Worm (Caenorhabditis elegans) whole organism, L3 larva: ENCODE results near the gene C04E6.13.

ENCODE experiments used
- ZK546.5 ChIP-seq: sonication (generic microtip); optimal IDR thresholded peaks from 2 replicates; lab custom pipeline; 2017; ENCODE audit warnings: missing biosample characterization, missing genetic modification characterization
- ceh-16 ChIP-seq: sonication (generic microtip); optimal IDR thresholded peaks from 2 replicates; lab custom pipeline; 2017; ENCODE audit warnings: missing biosample characterization, missing genetic modification characterization
- egl-27 ChIP-seq: sonication (generic microtip); optimal IDR thresholded peaks from 4 replicates; lab custom pipeline; 2017; ENCODE audit warnings: missing biosample characterization, missing genetic modification reagents, missing genetic modification characterization
- jun-1 ChIP-seq: fragments of 150-350 bp; optimal IDR thresholded peaks from 2 replicates; lab custom pipeline; 2014; ENCODE audit warnings: missing biosample characterization, missing genetic modification reagents, missing genetic modification characterization
- mdl-1 ChIP-seq: fragments of 150-350 bp; optimal IDR thresholded peaks from 2 replicates; lab custom pipeline; 2014; ENCODE audit warnings: missing biosample characterization, missing genetic modification characterization
- mml-1 ChIP-seq: fragments of 150-350 bp; sonication (generic microtip); optimal IDR thresholded peaks from 3 replicates; lab custom pipeline; 2014; ENCODE audit warnings: missing biosample characterization, missing genetic modification characterization
- nhr-25 ChIP-seq: sonication (generic microtip); optimal IDR thresholded peaks from 2 replicates; lab custom pipeline; 2017; ENCODE audit warnings: missing biosample characterization, missing genetic modification characterization
- nhr-28 ChIP-seq: fragments of 150-350 bp; optimal IDR thresholded peaks from 2 replicates; lab custom pipeline; 2014; ENCODE audit warnings: missing biosample characterization, missing genetic modification characterization
- sea-2 ChIP-seq: fragments of 150-350 bp; sonication (generic microtip); optimal IDR thresholded peaks from 4 replicates; lab custom pipeline; 2014; ENCODE audit warnings: missing biosample characterization, missing genetic modification reagents, missing genetic modification characterization
- skn-1 ChIP-seq: fragments of 150-350 bp; optimal IDR thresholded peaks from 2 replicates; lab custom pipeline; 2014; ENCODE audit warnings: missing biosample characterization, missing genetic modification characterization
- tbx-2 ChIP-seq: sonication (generic microtip); optimal IDR thresholded peaks from 2 replicates; lab custom pipeline; 2016; ENCODE audit warnings: mild to moderate bottlenecking, missing genetic modification characterization, missing compliant biosample characterization

DNA sequence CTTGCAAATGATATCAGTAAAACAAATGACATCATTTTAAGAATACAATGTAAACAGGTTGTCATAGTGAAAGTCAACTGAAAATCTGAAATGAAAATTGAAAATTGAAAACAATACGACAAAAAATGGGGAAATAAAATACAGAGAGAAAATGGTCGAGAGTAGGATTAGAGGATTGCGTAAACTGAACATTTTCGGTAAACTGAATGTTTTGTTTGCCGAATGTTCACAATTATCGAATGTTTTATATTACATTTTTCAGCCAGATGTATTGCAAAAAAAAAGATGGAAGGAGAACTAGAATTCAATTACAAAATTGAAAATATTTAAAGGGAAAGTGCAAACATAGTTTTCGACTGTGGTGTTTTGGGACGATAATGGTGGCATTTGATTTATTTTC, 47.4 kb upstream of the C04E6.13 start, which contains the start of gene F26F12.5:
- TF ChIP-seq skn-1 (tag; lab: Kevin White, UChicago) (no peak), jun-1 (no peak), nhr-25 (tag; lab: Kevin White, UChicago) (no peak), tbx-2 (tag; lab: Kevin White, UChicago) (no peak), nhr-28 (tag; lab: Kevin White, UChicago) (no peak), ZK546.5 (tag; lab: Kevin White, UChicago) (no peak), mml-1 (tag; lab: Kevin White, UChicago) (no peak), mdl-1 (tag; lab: Kevin White, UChicago) (no peak), ceh-16 (no peak), sea-2 (GFP tag; lab: Kevin White, UChicago) (no peak), egl-27 (tag; lab: Kevin White, UChicago) (no peak)
